Fruit fly (Drosophila melanogaster) whole organism, prepupa: ENCODE results near the gene cdi.
A peak's percentile ranks its signal among the peaks of the same experiment; 100 is the strongest.

Experiments used
- Blimp-1 ChIP-seq: fragments of 200-800 bp; sonication (Bioruptor generic); optimal IDR thresholded peaks from 3 replicates; lab custom pipeline; 2017; ENCODE audit warnings: missing biosample characterization, missing genetic modification characterization, mild to moderate bottlenecking, moderate library complexity, missing genetic modification reagents
- CG10631 ChIP-seq: fragments of 200-800 bp; sonication (Bioruptor generic); optimal IDR thresholded peaks from 2 replicates; lab custom pipeline; 2016; ENCODE audit warnings: missing biosample characterization, missing genetic modification characterization
- CG10669 ChIP-seq: fragments of 200-800 bp; sonication (Bioruptor generic); optimal IDR thresholded peaks from 3 replicates; lab custom pipeline; 2018; ENCODE audit warnings: missing biosample characterization, mild to moderate bottlenecking, missing genetic modification characterization, moderate library complexity
- CG11902 ChIP-seq: fragments of 200-800 bp; sonication (Bioruptor generic); optimal IDR thresholded peaks from 3 replicates; lab custom pipeline; 2016; ENCODE audit warnings: missing biosample characterization, missing genetic modification characterization
- CG1621 ChIP-seq: fragments of 200-800 bp; sonication (Bioruptor generic); optimal IDR thresholded peaks from 3 replicates; lab custom pipeline; 2018; ENCODE audit warnings: missing biosample characterization, mild to moderate bottlenecking, missing genetic modification characterization
- CG16779 ChIP-seq: fragments of 200-800 bp; sonication (Bioruptor generic); optimal IDR thresholded peaks from 3 replicates; lab custom pipeline; 2017; ENCODE audit warnings: missing biosample characterization, mild to moderate bottlenecking, missing genetic modification characterization
- CG3032 ChIP-seq: fragments of 200-800 bp; optimal IDR thresholded peaks from 2 replicates; lab custom pipeline; 2019; ENCODE audit warnings: missing biosample characterization, mild to moderate bottlenecking, missing genetic modification characterization, moderate library complexity
- CG31627 ChIP-seq: fragments of 200-800 bp; sonication (Bioruptor generic); optimal IDR thresholded peaks from 3 replicates; lab custom pipeline; 2016; ENCODE audit warnings: missing biosample characterization, missing genetic modification characterization
- CG32006 ChIP-seq: fragments of 200-800 bp; sonication (Bioruptor generic); optimal IDR thresholded peaks from 3 replicates; lab custom pipeline; 2017; ENCODE audit warnings: missing biosample characterization, mild to moderate bottlenecking, missing genetic modification characterization
- CG34406 ChIP-seq: fragments of 200-800 bp; sonication (Bioruptor generic); optimal IDR thresholded peaks from 3 replicates; lab custom pipeline; 2016; ENCODE audit warnings: missing biosample characterization, missing genetic modification characterization
- CG3919 ChIP-seq: fragments of 200-800 bp; sonication (Bioruptor generic); optimal IDR thresholded peaks from 3 replicates; lab custom pipeline; 2016; ENCODE audit warnings: missing biosample characterization, missing genetic modification characterization
- CG4318 ChIP-seq: fragments of 200-800 bp; sonication (Bioruptor generic); optimal IDR thresholded peaks from 3 replicates; lab custom pipeline; 2017; ENCODE audit warnings: missing biosample characterization, mild to moderate bottlenecking, missing genetic modification characterization
- CG6163 ChIP-seq: fragments of 200-800 bp; sonication (Bioruptor generic); IDR thresholded peaks from 3 replicates; pipeline ENCODE4 v1.3.6; 2022; ENCODE audit warnings: missing biosample characterization, missing genetic modification characterization
- CG6792 ChIP-seq: fragments of 200-800 bp; sonication (Bioruptor generic); optimal IDR thresholded peaks from 3 replicates; lab custom pipeline; 2016; ENCODE audit warnings: missing biosample characterization, missing genetic modification characterization
- CG6808 ChIP-seq: fragments of 200-800 bp; sonication (Bioruptor generic); optimal IDR thresholded peaks from 3 replicates; lab custom pipeline; 2017; ENCODE audit warnings: missing biosample characterization, missing genetic modification characterization, mild to moderate bottlenecking, moderate library complexity, missing genetic modification reagents
- CG6854 ChIP-seq: fragments of 200-800 bp; sonication (Bioruptor generic); optimal IDR thresholded peaks from 2 replicates; lab custom pipeline; 2017; ENCODE audit warnings: missing biosample characterization, mild to moderate bottlenecking, missing genetic modification characterization
- CG7368 ChIP-seq: fragments of 200-800 bp; sonication (Bioruptor generic); optimal IDR thresholded peaks from 3 replicates; lab custom pipeline; 2016; ENCODE audit warnings: missing biosample characterization, missing genetic modification characterization
- CG8119 ChIP-seq: fragments of 200-800 bp; sonication (Bioruptor generic); IDR thresholded peaks from 3 replicates; pipeline ENCODE4 v1.3.6; 2022; ENCODE audit warnings: missing biosample characterization, missing genetic modification characterization
- CG8632 ChIP-seq: fragments of 200-800 bp; sonication (Bioruptor generic); optimal IDR thresholded peaks from 3 replicates; lab custom pipeline; 2016; ENCODE audit warnings: missing biosample characterization, missing genetic modification characterization
- CG9139 ChIP-seq: fragments of 200-800 bp; sonication (Bioruptor generic); optimal IDR thresholded peaks from 3 replicates; lab custom pipeline; 2017; ENCODE audit warnings: missing biosample characterization, mild to moderate bottlenecking, missing genetic modification characterization
- Eip78C ChIP-seq: fragments of 200-800 bp; sonication (Bioruptor generic); peaks from one replicate; lab custom pipeline; 2016; ENCODE audit warnings: missing biosample characterization, missing genetic modification characterization
- Eip93F ChIP-seq: fragments of 200-800 bp; sonication (Bioruptor generic); optimal IDR thresholded peaks from 2 replicates; lab custom pipeline; 2016; ENCODE audit warnings: missing biosample characterization, mild to moderate bottlenecking, missing genetic modification characterization
- Ets96B ChIP-seq: fragments of 200-800 bp; optimal IDR thresholded peaks from 2 replicates; lab custom pipeline; 2019; ENCODE audit warnings: missing biosample characterization, mild to moderate bottlenecking, missing genetic modification characterization, moderate library complexity
- Gug ChIP-seq: fragments of 200-800 bp; sonication (Bioruptor generic); IDR thresholded peaks from 2 replicates; pipeline ENCODE4 v1.3.6; 2022; ENCODE audit warnings: missing biosample characterization, missing genetic modification characterization
- Hr38 ChIP-seq: sonication (Bioruptor generic); optimal IDR thresholded peaks from 2 replicates; lab custom pipeline; 2016; ENCODE audit warnings: missing biosample characterization, missing genetic modification characterization
- Hr39 ChIP-seq: fragments of 200-800 bp; sonication (Bioruptor generic); optimal IDR thresholded peaks from 2 replicates; lab custom pipeline; 2016; ENCODE audit warnings: missing biosample characterization, missing genetic modification characterization
- Hr4 ChIP-seq: fragments of 200-800 bp; sonication (Bioruptor generic); optimal IDR thresholded peaks from 3 replicates; lab custom pipeline; 2016; ENCODE audit warnings: missing biosample characterization, missing genetic modification characterization
- Lpt ChIP-seq: fragments of 200-800 bp; sonication (Bioruptor generic); optimal IDR thresholded peaks from 3 replicates; lab custom pipeline; 2016; ENCODE audit warnings: missing biosample characterization, missing genetic modification characterization
- Met ChIP-seq: fragments of 200-800 bp; sonication (Bioruptor generic); optimal IDR thresholded peaks from 3 replicates; lab custom pipeline; 2016; ENCODE audit warnings: missing biosample characterization, missing genetic modification characterization
- OdsH ChIP-seq: fragments of 200-800 bp; sonication (Bioruptor generic); optimal IDR thresholded peaks from 3 replicates; lab custom pipeline; 2016; ENCODE audit warnings: missing biosample characterization, missing genetic modification characterization
- Smox ChIP-seq: fragments of 200-800 bp; sonication (Bioruptor generic); optimal IDR thresholded peaks from 3 replicates; lab custom pipeline; 2016; ENCODE audit warnings: missing biosample characterization, missing genetic modification characterization
- Sox102F ChIP-seq: fragments of 200-800 bp; sonication (Bioruptor generic); optimal IDR thresholded peaks from 2 replicates; lab custom pipeline; 2016; ENCODE audit warnings: missing biosample characterization, mild to moderate bottlenecking, missing genetic modification characterization
- Sox14 ChIP-seq: fragments of 200-800 bp; sonication (Bioruptor generic); optimal IDR thresholded peaks from 3 replicates; lab custom pipeline; 2016; ENCODE audit warnings: missing biosample characterization, missing genetic modification characterization
- Sox15 ChIP-seq: fragments of 200-800 bp; sonication (Bioruptor generic); optimal IDR thresholded peaks from 3 replicates; lab custom pipeline; 2016; ENCODE audit warnings: missing biosample characterization, missing genetic modification characterization
- acj6 ChIP-seq: fragments of 200-800 bp; sonication (Bioruptor generic); optimal IDR thresholded peaks from 3 replicates; lab custom pipeline; 2016; ENCODE audit warnings: missing biosample characterization, missing genetic modification characterization
- dac ChIP-seq: fragments of 200-800 bp; sonication (Bioruptor generic); optimal IDR thresholded peaks from 2 replicates; lab custom pipeline; 2017; ENCODE audit warnings: missing biosample characterization, mild to moderate bottlenecking, missing genetic modification characterization
- eg ChIP-seq: fragments of 200-800 bp; sonication (Bioruptor generic); IDR thresholded peaks from 3 replicates; pipeline ENCODE4 v1.3.6; 2022; ENCODE audit warnings: missing biosample characterization, missing genetic modification characterization
- esn ChIP-seq: fragments of 200-800 bp; sonication (Bioruptor generic); optimal IDR thresholded peaks from 2 replicates; lab custom pipeline; 2016; ENCODE audit warnings: missing biosample characterization, mild to moderate bottlenecking, missing genetic modification characterization, moderate library complexity
- fd59A ChIP-seq: fragments of 200-800 bp; sonication (Bioruptor generic); optimal IDR thresholded peaks from 2 replicates; lab custom pipeline; 2017; ENCODE audit warnings: missing biosample characterization, mild to moderate bottlenecking, missing genetic modification characterization, missing genetic modification reagents
- fd85E ChIP-seq: fragments of 200-800 bp; sonication (Bioruptor generic); optimal IDR thresholded peaks from 3 replicates; lab custom pipeline; 2016; ENCODE audit warnings: missing biosample characterization, missing genetic modification characterization
- fkh ChIP-seq: fragments of 200-800 bp; sonication (Bioruptor generic); optimal IDR thresholded peaks from 3 replicates; lab custom pipeline; 2017; ENCODE audit warnings: missing biosample characterization, mild to moderate bottlenecking, missing genetic modification characterization, moderate library complexity
- lz ChIP-seq: fragments of 200-800 bp; sonication (Bioruptor generic); optimal IDR thresholded peaks from 3 replicates; lab custom pipeline; 2016; ENCODE audit warnings: missing biosample characterization, missing genetic modification characterization
- net ChIP-seq: fragments of 200-800 bp; sonication (Bioruptor generic); optimal IDR thresholded peaks from 3 replicates; lab custom pipeline; 2016; ENCODE audit warnings: missing biosample characterization, missing genetic modification characterization
- pdm3 ChIP-seq: fragments of 200-800 bp; sonication (Bioruptor generic); optimal IDR thresholded peaks from 3 replicates; lab custom pipeline; 2016; ENCODE audit warnings: missing biosample characterization, missing genetic modification characterization
- salr ChIP-seq, 2 experiments: fragments of 200-800 bp; sonication (Bioruptor generic); optimal IDR thresholded peaks; 3 replicates each; lab custom pipeline; 2016 to 2018; ENCODE audit warnings: missing biosample characterization in 2 of 2, missing genetic modification characterization in 2 of 2, mild to moderate bottlenecking in 1 of 2
- spab ChIP-seq: fragments of 200-800 bp; sonication (Bioruptor generic); optimal IDR thresholded peaks from 2 replicates; lab custom pipeline; 2017; ENCODE audit warnings: missing biosample characterization, mild to moderate bottlenecking, missing genetic modification characterization, missing genetic modification reagents
- ss ChIP-seq, 2 experiments: fragments of 200-800 bp; sonication (Bioruptor generic); optimal IDR thresholded peaks; 2 replicates in 1 of 2; 3 replicates in 1 of 2; lab custom pipeline; 2017 to 2018; ENCODE audit warnings: mild to moderate bottlenecking in 2 of 2, missing biosample characterization in 2 of 2, missing genetic modification characterization in 2 of 2, moderate library complexity in 1 of 2
- svp ChIP-seq: fragments of 200-800 bp; sonication (Bioruptor generic); peaks from one replicate; lab custom pipeline; 2016; ENCODE audit warnings: missing biosample characterization, missing genetic modification characterization
- topi ChIP-seq: fragments of 200-800 bp; sonication (Bioruptor generic); optimal IDR thresholded peaks from 3 replicates; lab custom pipeline; 2016; ENCODE audit warnings: missing biosample characterization, missing genetic modification characterization
- vri ChIP-seq: fragments of 200-800 bp; sonication (Bioruptor generic); optimal IDR thresholded peaks from 3 replicates; lab custom pipeline; 2016; ENCODE audit warnings: missing biosample characterization, mild to moderate bottlenecking, missing genetic modification characterization

cdi gene

DNA sequence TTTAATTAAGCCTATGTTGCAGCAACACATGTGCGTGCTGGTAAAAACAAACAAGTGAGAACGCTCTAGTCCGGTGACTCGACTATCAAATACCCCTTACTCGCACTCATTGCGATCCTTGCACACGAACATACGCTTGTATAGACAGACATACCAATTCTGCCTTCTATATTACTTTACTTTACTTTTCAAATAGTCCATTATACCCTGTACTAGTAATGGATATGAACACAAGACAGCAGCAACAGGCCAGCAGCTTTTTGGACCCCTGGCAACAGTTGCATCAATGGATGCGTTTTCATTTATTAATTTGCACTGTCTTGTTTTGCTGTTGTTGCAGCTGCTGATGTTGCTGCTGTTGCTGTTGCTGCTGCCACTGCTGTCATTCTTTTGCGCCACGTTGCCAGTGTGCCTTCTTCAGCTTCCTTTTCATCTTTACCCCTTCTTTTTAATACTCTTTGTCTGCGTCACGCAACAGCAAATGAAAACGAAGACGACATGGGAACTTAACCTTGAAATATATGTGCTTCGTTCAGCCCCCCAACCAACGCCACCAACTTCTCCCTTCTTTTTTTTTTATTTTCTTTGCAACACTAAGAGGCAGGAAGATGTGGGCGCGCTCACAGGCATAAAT, 24.6 kb upstream of the cdi start (continued):
- TF ChIP-seq CG6792 (GFP tag; lab: Kevin White, UChicago) (peak; percentile 89), fkh (GFP tag; lab: Kevin White, UChicago) (no peak), esn (GFP tag; lab: Kevin White, UChicago) (peak; percentile 91), CG9139 (peak; percentile 63), CG7368 (GFP tag; lab: Kevin White, UChicago) (peak; percentile 82), CG6163 (GFP tag; lab: Robert Waterston, UW) (peak; percentile 96), ss (GFP tag; optimal IDR thresholded peaks at IDR 0.05; lab: Kevin White, UChicago) (peak; percentile 80 to 98), Lpt (peak; percentile 77), fd59A (peak; percentile 77), CG16779 (tag; lab: Kevin White, UChicago) (peak; percentile 64), Smox (GFP tag; lab: Kevin White, UChicago) (peak; percentile 79), lz (GFP tag; lab: Kevin White, UChicago) (peak; percentile 88), Hr38 (GFP tag; lab: Kevin White, UChicago) (no peak), Eip93F (GFP tag; lab: Kevin White, UChicago) (peak; percentile 63), Sox102F (GFP tag; lab: Kevin White, UChicago) (peak; percentile 87), CG31627 (GFP tag; lab: Kevin White, UChicago) (peak; percentile 87), Ets96B (tag; lab: Kevin White, UChicago) (peak; percentile 87), Blimp-1 (peak; percentile 82), Hr39 (GFP tag; lab: Kevin White, UChicago) (peak; percentile 90), spab (GFP tag; lab: Kevin White, UChicago) (peak; percentile 80), CG6808 (GFP tag; lab: Kevin White, UChicago) (peak; percentile 82), CG8119 (peak; percentile 89), vri (peak; percentile 79), fd85E (GFP tag; lab: Kevin White, UChicago) (peak; percentile 26), CG3919 (peak; percentile 89), CG34406 (peak; percentile 83), svp (GFP tag; lab: Kevin White, UChicago) (peak; percentile 95), CG1621 (tag; lab: Kevin White, UChicago) (peak; percentile 89), Eip78C (GFP tag; lab: Kevin White, UChicago) (peak; percentile 97), dac (GFP tag; lab: Kevin White, UChicago) (peak; percentile 64), topi (GFP tag; lab: Kevin White, UChicago) (peak; percentile 84), acj6 (GFP tag; lab: Kevin White, UChicago) (peak; percentile 89), CG10669 (GFP tag; lab: Kevin White, UChicago) (peak; percentile 86), salr (GFP tag; optimal IDR thresholded peaks at IDR 0.05; lab: Kevin White, UChicago) (peak; percentile 41 to 76), eg (GFP tag; lab: Robert Waterston, UW) (peak; percentile 93), Sox15 (GFP tag; lab: Kevin White, UChicago) (peak; percentile 74), CG6854 (GFP tag; lab: Kevin White, UChicago) (peak; percentile 63), Gug (peak; percentile 83), CG3032 (tag; lab: Kevin White, UChicago) (peak; percentile 87), Hr4 (peak; percentile 81)

DNA sequence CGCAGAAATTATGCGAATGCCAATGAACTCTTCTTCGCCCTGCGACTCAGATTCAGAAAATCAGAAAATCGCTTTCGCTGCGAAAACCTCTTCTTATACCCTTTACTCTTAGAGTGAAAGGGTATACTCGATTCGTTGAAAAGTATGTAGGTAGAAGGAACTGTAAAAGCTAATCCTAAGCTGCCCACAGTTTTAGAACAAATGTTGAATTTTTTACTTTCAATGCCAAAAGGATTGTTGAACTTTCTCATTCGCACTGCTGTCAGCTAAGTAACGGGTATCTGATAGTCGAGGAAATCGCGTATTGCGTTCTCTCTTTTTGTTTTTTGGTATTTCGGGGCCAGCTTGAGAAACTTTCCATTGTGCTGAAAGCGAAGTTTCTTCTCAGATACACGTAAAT, 19.8 kb upstream of the cdi start:
- TF ChIP-seq Gug (no peak), Sox102F (GFP tag; lab: Kevin White, UChicago) (peak; percentile 77), ss (GFP tag; optimal IDR thresholded peaks at IDR 0.05; lab: Kevin White, UChicago) (no peak), Sox14 (GFP tag; lab: Kevin White, UChicago) (peak; percentile 39), net (GFP tag; lab: Kevin White, UChicago) (peak; percentile 32), CG9139 (no peak), topi (GFP tag; lab: Kevin White, UChicago) (peak; percentile 64), Sox15 (GFP tag; lab: Kevin White, UChicago) (peak; percentile 40), CG10631 (GFP tag; lab: Kevin White, UChicago) (peak; percentile 33), acj6 (GFP tag; lab: Kevin White, UChicago) (peak; percentile 66), Hr4 (peak; percentile 32), CG3032 (tag; lab: Kevin White, UChicago) (no peak), OdsH (GFP tag; lab: Kevin White, UChicago) (peak; percentile 60), Met (GFP tag; lab: Kevin White, UChicago) (peak; percentile 73), CG11902 (peak; percentile 49), CG8632 (peak; percentile 34), CG4318 (GFP tag; lab: Kevin White, UChicago) (peak; percentile 30), pdm3 (GFP tag; lab: Kevin White, UChicago) (peak; percentile 68), CG32006 (peak; percentile 58), svp (GFP tag; lab: Kevin White, UChicago) (peak; percentile 85), CG6854 (GFP tag; lab: Kevin White, UChicago) (no peak)
